Worm (Caenorhabditis elegans) whole organism, young adult: Measurements from ENCODE around the gene C40C9.4.
A peak's percentile ranks its signal among the peaks of the same experiment; 100 is the strongest.

ENCODE experiments used
- B0035.1 ChIP-seq: sonication (generic microtip); optimal IDR thresholded peaks from 2 replicates; lab custom pipeline; 2016; ENCODE audit warnings: missing genetic modification characterization, mild to moderate bottlenecking, missing compliant biosample characterization, missing genotype, missing genetic modification reagents
- B0336.3 ChIP-seq: fragments of 200-800 bp; sonication (Bioruptor generic); IDR thresholded peaks from 2 replicates; pipeline ENCODE4 v1.3.6; 2022; ENCODE audit warnings: missing genetic modification characterization, missing compliant biosample characterization
- C06A6.2 ChIP-seq: fragments of 200-800 bp; sonication (Bioruptor generic); conservative IDR thresholded peaks from 2 replicates; pipeline ENCODE4 v1.3.6; 2022; ENCODE audit warnings: missing genetic modification characterization, missing compliant biosample characterization
- D2030.7 ChIP-seq: fragments of 200-800 bp; sonication (Bioruptor generic); IDR thresholded peaks from 2 replicates; pipeline ENCODE4 v1.3.6; 2022; ENCODE audit warnings: missing genetic modification reagents, missing genetic modification characterization, missing compliant biosample characterization
- F23B12.7 ChIP-seq: sonication (generic microtip); optimal IDR thresholded peaks from 2 replicates; lab custom pipeline; 2017; ENCODE audit warnings: missing genetic modification characterization, mild to moderate bottlenecking, missing compliant biosample characterization, antibody characterized with exemption, moderate library complexity; ENCODE audit not compliant: insufficient read depth
- F37B4.10 ChIP-seq: fragments of 200-800 bp; sonication (Bioruptor generic); IDR thresholded peaks from 2 replicates; pipeline ENCODE4 v1.3.6; 2022; ENCODE audit warnings: missing genetic modification characterization, missing compliant biosample characterization
- F55B11.4 ChIP-seq: sonication (generic microtip); optimal IDR thresholded peaks from 2 replicates; lab custom pipeline; 2016; ENCODE audit warnings: missing compliant biosample characterization, missing genetic modification characterization, borderline replicate concordance; ENCODE audit not compliant: insufficient read depth
- K12H6.12 ChIP-seq: fragments of 200-800 bp; sonication (Bioruptor generic); optimal IDR thresholded peaks from 2 replicates; lab custom pipeline; 2018; ENCODE audit warnings: mild to moderate bottlenecking, missing genetic modification characterization, missing compliant biosample characterization
- Y95B8A.8 ChIP-seq: fragments of 200-800 bp; sonication (Bioruptor generic); IDR thresholded peaks from 2 replicates; pipeline ENCODE4 v1.3.6; 2022; ENCODE audit warnings: missing genetic modification reagents, missing genetic modification characterization, missing compliant biosample characterization
- akir-1 ChIP-seq: fragments of 200-800 bp; sonication (Bioruptor generic); optimal IDR thresholded peaks from 2 replicates; lab custom pipeline; 2018; ENCODE audit warnings: mild to moderate bottlenecking, missing genetic modification characterization, moderate library complexity, missing compliant biosample characterization
- aptf-3 ChIP-seq: fragments of 200-800 bp; sonication (Bioruptor generic); IDR thresholded peaks from 2 replicates; pipeline ENCODE4 v1.3.6; 2022; ENCODE audit warnings: missing genetic modification characterization, missing compliant biosample characterization
- athp-1 ChIP-seq: sonication (generic microtip); optimal IDR thresholded peaks from 2 replicates; lab custom pipeline; 2017; ENCODE audit warnings: mild to moderate bottlenecking, missing genetic modification characterization, missing compliant biosample characterization
- bed-2 ChIP-seq: fragments of 200-800 bp; sonication (Bioruptor generic); IDR thresholded peaks from 2 replicates; pipeline ENCODE4 v1.3.6; 2022; ENCODE audit warnings: missing genetic modification reagents, missing genetic modification characterization, missing compliant biosample characterization
- cebp-1 ChIP-seq, 2 experiments: fragments of 200-800 bp in 1 of 2; sonication (Bioruptor generic) in 1 of 2; sonication (generic microtip) in 1 of 2; IDR thresholded peaks in 1 of 2; optimal IDR thresholded peaks in 1 of 2; 2 replicates each; pipeline versions ENCODE4 v1.3.6 to Lab custom; 2017 to 2022; ENCODE audit warnings: missing compliant biosample characterization in 2 of 2, missing genetic modification characterization in 2 of 2, mild to moderate bottlenecking in 1 of 2, missing genetic modification reagents in 1 of 2, moderate library complexity in 1 of 2
- ceh-100 ChIP-seq: fragments of 200-800 bp; sonication (Bioruptor generic); IDR thresholded peaks from 2 replicates; pipeline ENCODE4 v1.3.6; 2022; ENCODE audit warnings: missing genetic modification reagents, missing genetic modification characterization, missing compliant biosample characterization
- ceh-27 ChIP-seq: fragments of 200-800 bp; sonication (Bioruptor generic); optimal IDR thresholded peaks from 2 replicates; lab custom pipeline; 2018; ENCODE audit warnings: mild to moderate bottlenecking, missing genetic modification characterization, moderate library complexity, missing compliant biosample characterization
- ceh-40 ChIP-seq: fragments of 200-800 bp; sonication (Bioruptor generic); IDR thresholded peaks from 2 replicates; pipeline ENCODE4 v1.3.6; 2022; ENCODE audit warnings: missing genetic modification characterization, missing compliant biosample characterization
- ceh-58 ChIP-seq: fragments of 200-800 bp; sonication (Bioruptor generic); IDR thresholded peaks from 2 replicates; pipeline ENCODE4 v1.3.6; 2022; ENCODE audit warnings: missing genetic modification characterization, missing compliant biosample characterization
- ceh-91 ChIP-seq: fragments of 200-800 bp; sonication (Bioruptor generic); IDR thresholded peaks from 2 replicates; pipeline ENCODE4 v1.3.6; 2022; ENCODE audit warnings: missing genetic modification reagents, missing genetic modification characterization, missing compliant biosample characterization
- die-1 ChIP-seq: sonication (generic microtip); optimal IDR thresholded peaks from 2 replicates; lab custom pipeline; 2016; ENCODE audit warnings: missing genotype, mild to moderate bottlenecking, missing genetic modification characterization, missing compliant biosample characterization
- efl-1 ChIP-seq: fragments of 150-350 bp; optimal IDR thresholded peaks from 2 replicates; lab custom pipeline; 2014; ENCODE audit warnings: missing biosample characterization, missing genetic modification reagents, missing genetic modification characterization
- egl-18 ChIP-seq: fragments of 200-800 bp; sonication (Bioruptor generic); IDR thresholded peaks from 2 replicates; pipeline ENCODE4 v1.3.6; 2022; ENCODE audit warnings: missing genetic modification reagents, missing genetic modification characterization, missing compliant biosample characterization
- egl-44 ChIP-seq: fragments of 200-800 bp; sonication (Bioruptor generic); IDR thresholded peaks from 2 replicates; pipeline ENCODE4 v1.3.6; 2022; ENCODE audit warnings: missing genetic modification reagents, missing genetic modification characterization, missing compliant biosample characterization
- ekl-4 ChIP-seq: fragments of 200-800 bp; sonication (Bioruptor generic); IDR thresholded peaks from 2 replicates; pipeline ENCODE4 v1.3.6; 2022; ENCODE audit warnings: missing genetic modification reagents, missing genetic modification characterization, missing compliant biosample characterization
- fkh-3 ChIP-seq: sonication (generic microtip); optimal IDR thresholded peaks from 2 replicates; lab custom pipeline; 2016; ENCODE audit warnings: mild to moderate bottlenecking, missing genetic modification characterization, missing compliant biosample characterization
- hlh-26 ChIP-seq: fragments of 200-800 bp; sonication (Bioruptor generic); conservative IDR thresholded peaks from 2 replicates; pipeline ENCODE4 v1.3.6; 2022; ENCODE audit warnings: missing genetic modification reagents, missing genetic modification characterization, missing compliant biosample characterization
- let-607 ChIP-seq, 2 experiments: fragments of 200-800 bp in 1 of 2; sonication (Bioruptor generic) in 1 of 2; sonication (generic microtip) in 1 of 2; optimal IDR thresholded peaks; 2 replicates each; lab custom pipeline; 2016 to 2018; ENCODE audit warnings: mild to moderate bottlenecking in 2 of 2, missing compliant biosample characterization in 2 of 2, missing genetic modification characterization in 2 of 2, moderate library complexity in 2 of 2, missing genotype in 1 of 2
- lin-26 ChIP-seq: fragments of 200-800 bp; sonication (Bioruptor generic); IDR thresholded peaks from 2 replicates; pipeline ENCODE4 v1.3.6; 2022; ENCODE audit warnings: missing genetic modification reagents, missing genetic modification characterization, missing compliant biosample characterization
- lir-1 ChIP-seq: fragments of 200-800 bp; sonication (Bioruptor generic); conservative IDR thresholded peaks from 2 replicates; pipeline ENCODE4 v1.3.6; 2022; ENCODE audit warnings: missing genetic modification reagents, missing genetic modification characterization, missing compliant biosample characterization
- lsl-1 ChIP-seq: fragments of 200-800 bp; sonication (Bioruptor generic); optimal IDR thresholded peaks from 2 replicates; lab custom pipeline; 2018; ENCODE audit warnings: mild to moderate bottlenecking, missing genetic modification characterization, moderate library complexity, missing compliant biosample characterization
- lsy-27 ChIP-seq: sonication (generic microtip); optimal IDR thresholded peaks from 2 replicates; lab custom pipeline; 2017; ENCODE audit warnings: missing genetic modification characterization, mild to moderate bottlenecking, missing compliant biosample characterization, antibody characterized with exemption, missing genotype, borderline replicate concordance; ENCODE audit not compliant: insufficient read depth
- madf-10 ChIP-seq: sonication (generic microtip); optimal IDR thresholded peaks from 2 replicates; lab custom pipeline; 2016; ENCODE audit warnings: mild to moderate bottlenecking, missing genetic modification characterization, missing compliant biosample characterization
- mel-28 ChIP-seq: sonication (generic microtip); optimal IDR thresholded peaks from 2 replicates; lab custom pipeline; 2016; ENCODE audit warnings: borderline replicate concordance, mild to moderate bottlenecking, missing genetic modification characterization, missing compliant biosample characterization
- mxl-1 ChIP-seq: sonication (generic microtip); optimal IDR thresholded peaks from 2 replicates; lab custom pipeline; 2016; ENCODE audit warnings: missing genetic modification characterization, missing compliant biosample characterization
- nfya-1 ChIP-seq: sonication (generic microtip); optimal IDR thresholded peaks from 2 replicates; lab custom pipeline; 2017; ENCODE audit warnings: antibody characterized with exemption, missing compliant biosample characterization, missing genetic modification characterization, borderline replicate concordance; ENCODE audit not compliant: insufficient read depth
- nhr-179 ChIP-seq: sonication (generic microtip); optimal IDR thresholded peaks from 2 replicates; lab custom pipeline; 2016; ENCODE audit warnings: mild to moderate bottlenecking, missing genetic modification characterization, missing compliant biosample characterization
- nhr-80 ChIP-seq: sonication (generic microtip); optimal IDR thresholded peaks from 2 replicates; lab custom pipeline; 2016; ENCODE audit warnings: missing genetic modification characterization, missing compliant biosample characterization
- pbrm-1 ChIP-seq: fragments of 200-800 bp; sonication (Bioruptor generic); IDR thresholded peaks from 2 replicates; pipeline ENCODE4 v1.3.6; 2022; ENCODE audit warnings: missing genetic modification reagents, missing genetic modification characterization, missing compliant biosample characterization
- pha-4 ChIP-seq: fragments of 150-350 bp; sonication (generic microtip); optimal IDR thresholded peaks from 2 replicates; lab custom pipeline; 2014; ENCODE audit warnings: missing biosample characterization, missing genetic modification reagents, missing genetic modification characterization
- rpc-1 ChIP-seq, 2 experiments: fragments of 150-350 bp in 1 of 2; sonication (generic microtip) in 1 of 2; optimal IDR thresholded peaks; 2 replicates each; lab custom pipeline; 2014 to 2018; ENCODE audit warnings: missing biosample characterization in 1 of 2, missing genetic modification characterization in 1 of 2, missing genetic modification reagents in 1 of 2, missing genotype in 1 of 2
- sdz-38 ChIP-seq: sonication (generic microtip); optimal IDR thresholded peaks from 2 replicates; lab custom pipeline; 2016; ENCODE audit warnings: missing genotype, missing genetic modification characterization, missing compliant biosample characterization
- snpc-1.1 ChIP-seq: sonication (generic microtip); optimal IDR thresholded peaks from 2 replicates; lab custom pipeline; 2017; ENCODE audit warnings: missing genetic modification characterization, mild to moderate bottlenecking, missing compliant biosample characterization, antibody characterized with exemption, moderate library complexity, missing genotype, missing genetic modification reagents; ENCODE audit not compliant: insufficient read depth
- tbx-9 ChIP-seq: sonication (generic microtip); optimal IDR thresholded peaks from 2 replicates; lab custom pipeline; 2016; ENCODE audit warnings: borderline replicate concordance, missing genetic modification characterization, inconsistent platforms, missing compliant biosample characterization
- tlf-1 ChIP-seq: fragments of 200-800 bp; sonication (Bioruptor generic); optimal IDR thresholded peaks from 2 replicates; lab custom pipeline; 2018; ENCODE audit warnings: mild to moderate bottlenecking, missing genetic modification characterization, missing compliant biosample characterization
- ztf-18 ChIP-seq: sonication (generic microtip); optimal IDR thresholded peaks from 2 replicates; lab custom pipeline; 2016; ENCODE audit warnings: missing genotype, mild to moderate bottlenecking, missing genetic modification characterization, missing compliant biosample characterization
- ztf-26 ChIP-seq: sonication (generic microtip); optimal IDR thresholded peaks from 2 replicates; lab custom pipeline; 2017; ENCODE audit warnings: missing genetic modification characterization, missing compliant biosample characterization

Gene C40C9.4

ce11 chrX:13665447-13665846 is 14.5 kb downstream of the C40C9.4 start (continued):
- TF ChIP-seq let-607 (tag; optimal IDR thresholded peaks at IDR 0.05; lab: Kevin White, UChicago) = peak; percentile 65 to 83
- TF ChIP-seq sdz-38 (tag; lab: Kevin White, UChicago) = peak; percentile 40
- TF ChIP-seq efl-1 (GFP tag; lab: Kevin White, UChicago) = no peak
- TF ChIP-seq F55B11.4 (tag; lab: Kevin White, UChicago) = no peak
- TF ChIP-seq egl-18 (GFP tag; lab: Robert Waterston, UW) = peak; percentile 78
- peak; percentile 90 for TF ChIP-seq B0035.1
- peak; percentile 74 for TF ChIP-seq snpc-1.1
- TF ChIP-seq cebp-1 (GFP tag; IDR thresholded peaks at IDR 0.05; lab: Robert Waterston, UW) = peak; percentile 71
- TF ChIP-seq cebp-1 (tag; optimal IDR thresholded peaks at IDR 0.05; lab: Kevin White, UChicago) = peak; percentile 90
- TF ChIP-seq B0336.3 (GFP tag; lab: Robert Waterston, UW) = peak; percentile 89
- TF ChIP-seq K12H6.12 (tag; lab: Kevin White, UChicago) = peak; percentile 87
- peak; percentile 88 for TF ChIP-seq lir-1 (GFP tag; lab: Robert Waterston, UW)
- TF ChIP-seq Y95B8A.8 (GFP tag; lab: Robert Waterston, UW) = 0 out of 2 replicates have a peak, but pooled peaks have one; percentile 38
- peak; percentile 96 for TF ChIP-seq egl-44
- peak; percentile 60 for TF ChIP-seq nhr-80 (tag; lab: Kevin White, UChicago)
- TF ChIP-seq die-1 (tag; lab: Kevin White, UChicago) = peak; percentile 97
- TF ChIP-seq ceh-27 (GFP tag; lab: Kevin White, UChicago) = peak; percentile 96
- TF ChIP-seq ceh-40 (GFP tag; lab: Robert Waterston, UW) = peak; percentile 93
- peak; percentile 81 for TF ChIP-seq tlf-1 (GFP tag; lab: Kevin White, UChicago)
- peak; percentile 92 for TF ChIP-seq akir-1
- peak; percentile 87 for TF ChIP-seq nhr-179 (tag; lab: Kevin White, UChicago)
- TF ChIP-seq mxl-1 (tag; lab: Kevin White, UChicago) = peak; percentile 97
- peak; percentile 91 for TF ChIP-seq aptf-3
- peak; percentile 97 for TF ChIP-seq fkh-3 (tag; lab: Kevin White, UChicago)
- peak; percentile 85 for TF ChIP-seq tbx-9 (tag; lab: Kevin White, UChicago)
- no peak for TF ChIP-seq pha-4 (tag; lab: Kevin White, UChicago)
- TF ChIP-seq madf-10 (tag; lab: Kevin White, UChicago) = peak; percentile 90
- peak; percentile 73 for TF ChIP-seq lsy-27 (tag; lab: Kevin White, UChicago)
- TF ChIP-seq lin-26 (GFP tag; lab: Robert Waterston, UW) = peak; percentile 99
- 0 out of 2 replicates have a peak, but pooled peaks have one; percentile 86 for TF ChIP-seq F37B4.10 (GFP tag; lab: Robert Waterston, UW)
- TF ChIP-seq athp-1 (tag; lab: Kevin White, UChicago) = peak; percentile 94
- TF ChIP-seq nfya-1 (tag; lab: Kevin White, UChicago) = no peak
- TF ChIP-seq ceh-100 (GFP tag; lab: Robert Waterston, UW) = peak; percentile 78
- TF ChIP-seq mel-28 = peak; percentile 54
- peak; percentile 73 for TF ChIP-seq F23B12.7 (tag; lab: Kevin White, UChicago)
- TF ChIP-seq ceh-58 (GFP tag; lab: Robert Waterston, UW) = 0 out of 2 replicates have a peak, but pooled peaks have one; percentile 68
- peak; percentile 55; the same call in 1 of the 2 replicates for TF ChIP-seq C06A6.2 (GFP tag; lab: Robert Waterston, UW)
- TF ChIP-seq D2030.7 (GFP tag; lab: Robert Waterston, UW) = peak; percentile 89
- TF ChIP-seq pbrm-1 = peak; percentile 91
- TF ChIP-seq bed-2 (GFP tag; lab: Robert Waterston, UW) = peak; percentile 65; the same call in 1 of the 2 replicates
- TF ChIP-seq ztf-18 (tag; lab: Kevin White, UChicago) = peak; percentile 79
- TF ChIP-seq ztf-26 (tag; lab: Kevin White, UChicago) = peak; percentile 89
- peak; percentile 100 for TF ChIP-seq rpc-1 (optimal IDR thresholded peaks at IDR 0.05; lab: Kevin White, UChicago)
- TF ChIP-seq rpc-1 (tag; optimal IDR thresholded peaks at IDR 0.05; lab: Kevin White, UChicago) = peak; percentile 99
- peak; percentile 32 for TF ChIP-seq lsl-1 (GFP tag; lab: Kevin White, UChicago)
- peak; percentile 92 for TF ChIP-seq ekl-4
- peak; percentile 77; the same call in 1 of the 2 replicates for TF ChIP-seq hlh-26 (GFP tag; lab: Robert Waterston, UW)
- TF ChIP-seq ceh-91 = no peak
